Worm (Caenorhabditis elegans): Measurements from ENCODE around the gene atg-7.

The atg-7 gene

DNA sequence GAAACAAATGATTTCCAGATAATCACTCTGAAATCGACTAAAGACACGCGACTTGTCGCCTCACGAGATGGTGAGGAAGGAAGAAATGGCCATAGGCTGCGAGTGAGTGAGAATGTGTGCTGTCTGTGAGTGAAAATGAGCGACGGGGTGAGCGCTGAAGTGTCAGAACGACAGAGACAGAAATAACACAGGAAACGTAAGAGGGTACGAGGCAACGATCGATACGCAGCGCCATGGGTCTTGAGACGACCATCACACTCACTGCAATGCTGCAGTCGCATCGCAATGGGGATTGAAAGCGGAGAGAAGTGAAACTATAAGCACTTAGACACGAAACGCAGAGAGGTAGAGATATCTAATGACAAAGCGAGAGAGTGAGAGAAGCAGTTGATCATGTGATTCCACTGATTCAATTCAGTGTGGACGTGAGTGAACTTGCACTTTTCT, 2.0 kb upstream of the atg-7 start (continued):
- peak; percentile 82 for TF ChIP-seq pha-4 (GFP tag; IDR thresholded peaks at IDR 0.05)
- no peak for TF ChIP-seq pha-4 (tag; optimal IDR thresholded peaks at IDR 0.05)
- no peak for TF ChIP-seq Y5F2A.4 (GFP tag; optimal IDR thresholded peaks at IDR 0.05)
- TF ChIP-seq lin-39 (tag; optimal IDR thresholded peaks at IDR 0.05): no peak
- TF ChIP-seq dve-1 (tag; optimal IDR thresholded peaks at IDR 0.05; ENCODE audit: insufficient read depth): peak; percentile 92
- TF ChIP-seq mdt-29 (GFP tag; IDR thresholded peaks at IDR 0.05): peak; percentile 76; the same call in 1 of the 2 replicates
- peak; percentile 91 for TF ChIP-seq egl-43 (GFP tag; IDR thresholded peaks at IDR 0.05)
- TF ChIP-seq zfp-3 (GFP tag; conservative IDR thresholded peaks at IDR 0.05): 0 out of 2 replicates have a peak, but pooled peaks have one; percentile 23
- peak; percentile 53 for TF ChIP-seq arid-1 (GFP tag; conservative IDR thresholded peaks at IDR 0.05)
- peak; percentile 84 for TF ChIP-seq dmd-6 (GFP tag; IDR thresholded peaks at IDR 0.05)
- TF ChIP-seq F10B5.3 (tag; optimal IDR thresholded peaks at IDR 0.05): no peak
- TF ChIP-seq spr-1 (tag; optimal IDR thresholded peaks at IDR 0.05): peak; percentile 92
- TF ChIP-seq madf-5 (GFP tag; IDR thresholded peaks at IDR 0.05): no peak
- TF ChIP-seq hlh-11 (tag; optimal IDR thresholded peaks at IDR 0.05): peak; percentile 97
- TF ChIP-seq mxl-3 (GFP tag; optimal IDR thresholded peaks at IDR 0.05): peak; percentile 82
- TF ChIP-seq ceh-28 (tag; optimal IDR thresholded peaks at IDR 0.05): peak; percentile 90
- no peak for TF ChIP-seq Y75B8A.6 (GFP tag; IDR thresholded peaks at IDR 0.05)
- TF ChIP-seq R02D3.7 (tag; optimal IDR thresholded peaks at IDR 0.05): no peak
- peak; percentile 71; the same call in 1 of the 2 replicates for TF ChIP-seq vab-7 (GFP tag; IDR thresholded peaks at IDR 0.05)
- TF ChIP-seq dmd-9 (GFP tag; IDR thresholded peaks at IDR 0.05): no peak
- TF ChIP-seq daf-12 (tag; optimal IDR thresholded peaks at IDR 0.05): peak; percentile 13
- TF ChIP-seq nhr-237 (tag; optimal IDR thresholded peaks at IDR 0.05): peak; percentile 38
- no peak for TF ChIP-seq daf-8 (GFP tag; IDR thresholded peaks at IDR 0.05)
- no peak for TF ChIP-seq ZK546.5 (tag; optimal IDR thresholded peaks at IDR 0.05)
- 0 out of 2 replicates have a peak, but pooled peaks have one; percentile 26 for TF ChIP-seq php-3 (GFP tag; IDR thresholded peaks at IDR 0.05)
- no peak for TF ChIP-seq Y105C5A.15 (GFP tag; IDR thresholded peaks at IDR 0.05)
- TF ChIP-seq fkh-10 (GFP tag; optimal IDR thresholded peaks at IDR 0.05): peak; percentile 87
- TF ChIP-seq tra-1 (GFP tag; IDR thresholded peaks at IDR 0.05): peak; percentile 76
- TF ChIP-seq ceh-44 (GFP tag; IDR thresholded peaks at IDR 0.05): 0 out of 2 replicates have a peak, but pooled peaks have one; percentile 24
- peak; percentile 78 for TF ChIP-seq set-16 (GFP tag; IDR thresholded peaks at IDR 0.05)
- TF ChIP-seq aha-1 (tag): peak; percentile 99
- peak; percentile 88 for TF ChIP-seq nhr-28 (tag; optimal IDR thresholded peaks at IDR 0.05)
- TF ChIP-seq F44E2.7 (GFP tag; IDR thresholded peaks at IDR 0.05): 0 out of 2 replicates have a peak, but pooled peaks have one; percentile 10
- peak; percentile 96 for TF ChIP-seq rbr-2 (tag; optimal IDR thresholded peaks at IDR 0.05)
- peak; percentile 40 to 92 for TF ChIP-seq mdl-1 (tag; optimal IDR thresholded peaks at IDR 0.05)
- peak; percentile 60 to 86 for TF ChIP-seq hif-1 (tag; optimal IDR thresholded peaks at IDR 0.05)
- TF ChIP-seq unc-39 (tag; optimal IDR thresholded peaks at IDR 0.05): peak; percentile 48
- TF ChIP-seq lsy-2 (tag; optimal IDR thresholded peaks at IDR 0.05): peak; percentile 86 to 93
- TF ChIP-seq nhr-25 (tag; optimal IDR thresholded peaks at IDR 0.05; ENCODE audit: borderline replicate concordance, insufficient read depth): peak; percentile 92
- peak; percentile 67 for TF ChIP-seq mes-2 (tag; optimal IDR thresholded peaks at IDR 0.05; ENCODE audit: poor library complexity, severe bottlenecking)
- no peak for TF ChIP-seq aly-2 (tag; optimal IDR thresholded peaks at IDR 0.05)
- TF ChIP-seq daf-16 (GFP tag; optimal IDR thresholded peaks at IDR 0.05): peak; percentile 51 to 71
- peak; percentile 74 for TF ChIP-seq daf-16 (tag; optimal IDR thresholded peaks at IDR 0.05)
- TF ChIP-seq saeg-2 (GFP tag; IDR thresholded peaks at IDR 0.05): no peak
- peak; percentile 27; the same call in 1 of the 2 replicates for TF ChIP-seq madf-9 (GFP tag; conservative IDR thresholded peaks at IDR 0.05)
- TF ChIP-seq nhr-6 (tag; optimal IDR thresholded peaks at IDR 0.05): peak; percentile 93
- peak; percentile 78 for TF ChIP-seq lin-38 (GFP tag; IDR thresholded peaks at IDR 0.05)
- TF ChIP-seq nhr-11 (tag; optimal IDR thresholded peaks at IDR 0.05): peak; percentile 96
- peak; percentile 21 to 100 for TF ChIP-seq unc-62 (GFP tag; optimal IDR thresholded peaks at IDR 0.05 in 1 of 2)
- no peak for TF ChIP-seq unc-62 (tag; optimal IDR thresholded peaks at IDR 0.05)
- TF ChIP-seq lim-7 (GFP tag; IDR thresholded peaks at IDR 0.05): peak; percentile 63; the same call in 1 of the 2 replicates

Data from whole organism, L4 larva.